Worm (Caenorhabditis elegans): ENCODE results near the gene cup-14.
A peak's percentile ranks its signal among the peaks of the same experiment; 100 is the strongest.

Gene cup-14

DNA sequence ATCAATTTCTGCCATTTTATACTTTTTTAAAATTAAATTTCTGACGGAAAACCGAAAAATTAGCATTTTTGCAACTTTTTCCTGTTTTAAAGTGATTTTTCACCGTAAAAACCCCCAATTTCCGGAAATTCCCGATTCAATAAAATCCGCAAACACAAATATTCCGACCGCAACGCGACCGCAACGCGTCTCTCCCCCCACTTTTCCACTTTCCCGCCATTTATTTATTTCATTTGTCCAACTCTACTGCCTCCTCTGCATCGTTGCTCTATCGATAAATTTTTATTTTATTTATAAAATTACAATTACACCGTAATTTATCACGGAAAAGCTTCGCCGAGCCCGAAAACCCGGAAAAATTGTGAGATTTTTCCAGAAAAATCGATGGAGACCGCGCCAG, 16.2 kb upstream of the cup-14 start, which contains the start of gene mcd-1:
TSS of gene mcd-1 (plus strand) at position 267 of the 400 bp plus-strand sequence.
- no peak for TF ChIP-seq T22C8.4 (GFP tag; IDR thresholded peaks at IDR 0.05)
- TF ChIP-seq klf-2 (GFP tag; conservative IDR thresholded peaks at IDR 0.05) = no peak
- no peak for TF ChIP-seq flt-1 (GFP tag; IDR thresholded peaks at IDR 0.05)
- peak; percentile 28 for TF ChIP-seq cog-1 (tag; optimal IDR thresholded peaks at IDR 0.05)

DNA sequence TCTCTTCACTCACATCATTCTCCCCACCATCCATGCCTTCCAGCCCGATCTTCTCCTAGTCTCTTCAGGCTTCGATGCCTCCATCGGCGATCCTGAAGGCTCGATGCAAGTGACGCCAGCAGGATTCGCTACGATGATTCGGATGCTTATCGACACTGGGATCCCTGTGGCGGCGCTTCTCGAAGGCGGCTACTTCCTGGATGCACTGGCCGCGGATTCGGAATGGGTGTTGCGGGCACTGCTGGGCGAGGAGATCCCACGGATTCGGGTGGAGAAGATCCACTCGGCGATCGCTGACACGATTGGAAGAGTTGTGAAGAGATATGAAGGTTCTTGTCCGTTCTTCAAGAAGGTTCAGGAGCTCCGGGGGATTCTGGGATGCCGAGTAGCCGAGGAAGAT, 14.4 kb upstream of the cup-14 start:
- TF ChIP-seq cog-1 (tag; optimal IDR thresholded peaks at IDR 0.05) (no peak), ztf-29 (GFP tag; IDR thresholded peaks at IDR 0.05) (no peak), ref-1 (GFP tag; conservative IDR thresholded peaks at IDR 0.05) (no peak), T22C8.4 (GFP tag; IDR thresholded peaks at IDR 0.05) (no peak), med-1 (GFP tag; optimal IDR thresholded peaks at IDR 0.05; ENCODE audit: insufficient read depth) (no peak), flt-1 (GFP tag; IDR thresholded peaks at IDR 0.05) (no peak), tab-1 (GFP tag; IDR thresholded peaks at IDR 0.05) (no peak), klf-2 (GFP tag; conservative IDR thresholded peaks at IDR 0.05) (no peak), ztf-23 (GFP tag; IDR thresholded peaks at IDR 0.05) (no peak)

DNA sequence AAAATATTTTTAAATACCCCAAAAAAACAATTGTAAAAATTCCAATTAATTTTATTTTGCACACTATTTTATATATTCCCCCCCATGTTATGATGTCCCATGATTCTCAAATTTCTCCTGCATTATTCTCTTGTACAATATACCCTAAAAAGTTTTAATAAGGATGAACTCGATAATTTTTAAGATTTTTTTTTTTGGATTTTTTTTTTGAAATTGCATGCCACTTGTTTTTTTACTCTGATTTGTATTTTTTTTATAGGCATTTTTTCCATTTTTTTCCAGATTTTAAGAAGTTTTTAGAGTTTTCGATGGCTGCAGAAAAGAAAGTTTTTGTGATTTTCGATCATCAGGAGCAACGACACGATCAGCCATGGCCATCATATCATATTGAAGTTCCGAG, 10.4 kb upstream of the cup-14 start, which contains the start of gene hda-10:
TSS of gene hda-10 (plus strand) at position 301 of the 400 bp plus-strand sequence.
- TF ChIP-seq ref-1 (GFP tag; conservative IDR thresholded peaks at IDR 0.05) = no peak
- TF ChIP-seq T22C8.4 (GFP tag; IDR thresholded peaks at IDR 0.05) = no peak
- no peak for TF ChIP-seq med-1 (GFP tag; optimal IDR thresholded peaks at IDR 0.05; ENCODE audit: insufficient read depth)
- no peak for TF ChIP-seq cog-1 (tag; optimal IDR thresholded peaks at IDR 0.05)
- no peak for TF ChIP-seq ztf-23 (GFP tag; IDR thresholded peaks at IDR 0.05)
- TF ChIP-seq tab-1 (GFP tag; IDR thresholded peaks at IDR 0.05) = no peak
- TF ChIP-seq klf-2 (GFP tag; conservative IDR thresholded peaks at IDR 0.05) = no peak
- no peak for TF ChIP-seq ztf-29 (GFP tag; IDR thresholded peaks at IDR 0.05)
- no peak for TF ChIP-seq flt-1 (GFP tag; IDR thresholded peaks at IDR 0.05)

DNA sequence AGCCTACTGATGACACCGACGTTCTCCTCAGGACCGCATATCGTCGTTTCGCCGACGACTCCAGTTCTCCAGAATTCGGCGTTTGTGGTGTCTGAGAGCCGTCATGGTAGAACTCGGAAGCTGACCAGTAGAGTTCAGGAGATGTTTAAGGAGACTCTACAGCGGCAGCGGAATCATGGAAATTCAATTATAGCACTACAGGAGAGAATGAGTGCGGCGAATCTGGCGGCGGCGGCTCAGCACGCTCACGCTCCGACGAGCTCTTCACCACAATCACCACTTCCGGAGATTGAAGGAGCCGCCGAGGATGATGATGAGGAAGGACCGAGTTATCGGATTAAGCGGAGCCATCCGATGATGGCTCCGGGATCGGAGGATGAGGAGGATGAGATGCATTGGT, 7.5 kb upstream of the cup-14 start:
- TF ChIP-seq klf-2 (GFP tag; conservative IDR thresholded peaks at IDR 0.05) (no peak), flt-1 (GFP tag; IDR thresholded peaks at IDR 0.05) (no peak), cog-1 (tag; optimal IDR thresholded peaks at IDR 0.05) (no peak), med-1 (GFP tag; optimal IDR thresholded peaks at IDR 0.05; ENCODE audit: insufficient read depth) (no peak), ztf-29 (GFP tag; IDR thresholded peaks at IDR 0.05) (no peak)

- TF ChIP-seq tab-1 (GFP tag; IDR thresholded peaks at IDR 0.05) (no peak), med-1 (GFP tag; optimal IDR thresholded peaks at IDR 0.05; ENCODE audit: insufficient read depth) (no peak), klf-2 (GFP tag; conservative IDR thresholded peaks at IDR 0.05) (no peak), flt-1 (GFP tag; IDR thresholded peaks at IDR 0.05) (no peak), T22C8.4 (GFP tag; IDR thresholded peaks at IDR 0.05) (no peak), ztf-29 (GFP tag; IDR thresholded peaks at IDR 0.05) (no peak), ztf-23 (GFP tag; IDR thresholded peaks at IDR 0.05) (no peak), ref-1 (GFP tag; conservative IDR thresholded peaks at IDR 0.05) (no peak)
Measured at ce11 chrII:13877994-13878393, 6.0 kb upstream of the cup-14 start.

ce11 chrII:13875734-13876133, 3.7 kb upstream of the cup-14 start, which contains the start of gene ing-3:
ing-3 (plus strand) TSS chrII:13876034.
- TF ChIP-seq med-1 (GFP tag; optimal IDR thresholded peaks at IDR 0.05; ENCODE audit: insufficient read depth) (no peak), T22C8.4 (GFP tag; IDR thresholded peaks at IDR 0.05) (no peak), ztf-23 (GFP tag; IDR thresholded peaks at IDR 0.05) (no peak), klf-2 (GFP tag; conservative IDR thresholded peaks at IDR 0.05) (no peak), tab-1 (GFP tag; IDR thresholded peaks at IDR 0.05) (no peak), cog-1 (tag; optimal IDR thresholded peaks at IDR 0.05) (no peak), flt-1 (GFP tag; IDR thresholded peaks at IDR 0.05) (no peak), ref-1 (GFP tag; conservative IDR thresholded peaks at IDR 0.05) (no peak)

ce11 chrII:13862453-13862852, 9.6 kb downstream of the cup-14 start:
- TF ChIP-seq T22C8.4 (GFP tag; IDR thresholded peaks at IDR 0.05) (no peak), ref-1 (GFP tag; conservative IDR thresholded peaks at IDR 0.05) (no peak), ztf-29 (GFP tag; IDR thresholded peaks at IDR 0.05) (no peak), ztf-23 (GFP tag; IDR thresholded peaks at IDR 0.05) (no peak), klf-2 (GFP tag; conservative IDR thresholded peaks at IDR 0.05) (no peak), med-1 (GFP tag; optimal IDR thresholded peaks at IDR 0.05; ENCODE audit: insufficient read depth) (no peak), cog-1 (tag; optimal IDR thresholded peaks at IDR 0.05) (no peak), flt-1 (GFP tag; IDR thresholded peaks at IDR 0.05) (no peak), tab-1 (GFP tag; IDR thresholded peaks at IDR 0.05) (no peak)

DNA sequence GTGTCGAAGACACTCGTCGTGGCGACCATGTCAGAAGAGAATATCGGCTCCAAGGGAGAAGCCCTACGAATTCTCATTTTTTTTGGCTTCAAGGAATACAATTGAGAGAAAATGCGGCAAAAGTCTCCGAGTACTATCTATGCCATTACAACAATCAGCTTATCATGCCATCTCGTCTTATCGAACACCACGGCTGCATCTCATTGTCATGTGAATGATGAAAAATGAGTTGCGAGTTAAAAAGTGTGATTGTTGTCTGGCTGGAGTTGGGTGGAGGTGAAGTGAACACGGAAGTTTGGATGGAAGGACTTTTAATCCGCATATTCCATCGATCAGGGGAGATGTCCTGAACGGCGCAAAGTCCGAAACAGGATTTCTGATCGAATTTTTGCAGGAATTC, 11.1 kb downstream of the cup-14 start:
- TF ChIP-seq cog-1 (tag; optimal IDR thresholded peaks at IDR 0.05) (no peak), ref-1 (GFP tag; conservative IDR thresholded peaks at IDR 0.05) (no peak), klf-2 (GFP tag; conservative IDR thresholded peaks at IDR 0.05) (no peak), med-1 (GFP tag; optimal IDR thresholded peaks at IDR 0.05; ENCODE audit: insufficient read depth) (no peak), tab-1 (GFP tag; IDR thresholded peaks at IDR 0.05) (no peak), T22C8.4 (GFP tag; IDR thresholded peaks at IDR 0.05) (no peak), flt-1 (GFP tag; IDR thresholded peaks at IDR 0.05) (no peak), ztf-23 (GFP tag; IDR thresholded peaks at IDR 0.05) (no peak), ztf-29 (GFP tag; IDR thresholded peaks at IDR 0.05) (no peak)

- TF ChIP-seq ztf-29 (GFP tag; IDR thresholded peaks at IDR 0.05) = no peak
Measured at ce11 chrII:13859847-13860246, 12.2 kb downstream of the cup-14 start.

DNA sequence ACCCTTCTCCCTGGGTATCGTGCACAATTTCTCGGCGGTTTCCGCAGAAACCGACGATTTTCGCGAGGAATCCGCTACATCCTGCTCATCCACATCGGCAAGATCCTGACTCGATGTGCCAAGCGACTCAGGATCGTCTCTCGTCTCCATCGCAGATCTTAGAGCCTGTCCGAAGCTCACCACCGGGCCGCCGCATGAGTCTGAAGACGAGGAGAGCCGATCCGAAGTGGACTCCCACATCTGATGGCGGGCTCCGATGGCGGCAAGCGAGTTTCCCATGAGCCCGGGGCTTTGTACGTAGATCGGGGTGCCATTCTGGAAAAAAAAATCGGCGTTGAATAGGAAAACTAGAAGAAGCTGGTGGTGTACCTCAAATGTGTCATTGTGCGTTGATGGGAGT, 13.7 kb downstream of the cup-14 start:
- TF ChIP-seq klf-2 (GFP tag; conservative IDR thresholded peaks at IDR 0.05) (no peak), T22C8.4 (GFP tag; IDR thresholded peaks at IDR 0.05) (no peak), tab-1 (GFP tag; IDR thresholded peaks at IDR 0.05) (no peak), ref-1 (GFP tag; conservative IDR thresholded peaks at IDR 0.05) (no peak)

DNA sequence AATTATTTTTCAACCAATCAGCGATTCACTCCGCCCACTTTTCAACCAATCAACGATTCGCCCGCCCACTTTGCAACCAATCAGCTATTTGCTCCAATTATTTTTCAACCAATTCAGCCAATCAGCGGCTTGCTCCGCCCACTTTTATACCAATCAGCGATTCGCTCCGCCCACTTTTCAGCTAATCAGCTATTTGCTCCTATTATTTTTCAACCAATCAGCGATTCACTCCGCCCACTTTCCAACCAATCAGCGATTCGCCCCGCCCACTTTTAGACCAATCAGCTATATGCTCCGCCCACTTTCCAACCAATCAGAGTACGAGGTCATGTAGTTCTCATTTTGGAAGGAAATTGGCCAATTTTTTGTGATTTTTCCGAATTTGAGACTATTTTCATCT, 16.7 kb downstream of the cup-14 start:
- TF ChIP-seq flt-1 (GFP tag; IDR thresholded peaks at IDR 0.05) (no peak), T22C8.4 (GFP tag; IDR thresholded peaks at IDR 0.05) (no peak), cog-1 (tag; optimal IDR thresholded peaks at IDR 0.05) (no peak), med-1 (GFP tag; optimal IDR thresholded peaks at IDR 0.05; ENCODE audit: insufficient read depth) (no peak), ztf-29 (GFP tag; IDR thresholded peaks at IDR 0.05) (no peak), tab-1 (GFP tag; IDR thresholded peaks at IDR 0.05) (no peak), klf-2 (GFP tag; conservative IDR thresholded peaks at IDR 0.05) (no peak), ref-1 (GFP tag; conservative IDR thresholded peaks at IDR 0.05) (no peak), ztf-23 (GFP tag; IDR thresholded peaks at IDR 0.05) (no peak)
